Fruit fly (Drosophila melanogaster) whole organism, wandering third instar larva: Measurements from ENCODE around the gene dnd.

ENCODE experiments used
- Dif ChIP-seq: fragments of 200-275, 200-300 bp; sonication (Bioruptor generic); optimal IDR thresholded peaks from 2 replicates; lab custom pipeline; 2018; ENCODE audit warnings: missing biosample characterization, missing genetic modification characterization; ENCODE audit not compliant: partially characterized antibody
- Mio ChIP-seq: sonication (Bioruptor generic); optimal IDR thresholded peaks from 2 replicates; lab custom pipeline; 2016; ENCODE audit warnings: missing biosample characterization, missing genetic modification characterization
- OdsH ChIP-seq: fragments of 200-800 bp; sonication (Bioruptor generic); optimal IDR thresholded peaks from 2 replicates; lab custom pipeline; 2016; ENCODE audit warnings: missing biosample characterization, mild to moderate bottlenecking, missing genetic modification characterization
- Rel ChIP-seq, 2 experiments: fragments of 200-800 bp; sonication (Bioruptor generic) in 1 of 2; optimal IDR thresholded peaks; 2 replicates in 1 of 2; 3 replicates in 1 of 2; lab custom pipeline; 2016 to 2019; ENCODE audit warnings: mild to moderate bottlenecking in 2 of 2, missing biosample characterization in 2 of 2, missing genetic modification characterization in 2 of 2, moderate library complexity in 1 of 2

- TF ChIP-seq Rel (GFP tag; optimal IDR thresholded peaks at IDR 0.05; lab: Kevin White, UChicago) (no peak), Rel (tag; optimal IDR thresholded peaks at IDR 0.05; lab: Kevin White, UChicago) (peak; percentile 12), Mio (GFP tag; lab: Kevin White, UChicago) (no peak), OdsH (GFP tag; lab: Kevin White, UChicago) (no peak), Dif (no peak)
Measured at dm6 chr3R:21863817-21864384, 23.3 kb downstream of the dnd start.
